Fruit fly (Drosophila melanogaster): Measurements from ENCODE around the gene CG3618.
A peak's percentile ranks its signal among the peaks of the same experiment; 100 is the strongest.

Gene CG3618

DNA sequence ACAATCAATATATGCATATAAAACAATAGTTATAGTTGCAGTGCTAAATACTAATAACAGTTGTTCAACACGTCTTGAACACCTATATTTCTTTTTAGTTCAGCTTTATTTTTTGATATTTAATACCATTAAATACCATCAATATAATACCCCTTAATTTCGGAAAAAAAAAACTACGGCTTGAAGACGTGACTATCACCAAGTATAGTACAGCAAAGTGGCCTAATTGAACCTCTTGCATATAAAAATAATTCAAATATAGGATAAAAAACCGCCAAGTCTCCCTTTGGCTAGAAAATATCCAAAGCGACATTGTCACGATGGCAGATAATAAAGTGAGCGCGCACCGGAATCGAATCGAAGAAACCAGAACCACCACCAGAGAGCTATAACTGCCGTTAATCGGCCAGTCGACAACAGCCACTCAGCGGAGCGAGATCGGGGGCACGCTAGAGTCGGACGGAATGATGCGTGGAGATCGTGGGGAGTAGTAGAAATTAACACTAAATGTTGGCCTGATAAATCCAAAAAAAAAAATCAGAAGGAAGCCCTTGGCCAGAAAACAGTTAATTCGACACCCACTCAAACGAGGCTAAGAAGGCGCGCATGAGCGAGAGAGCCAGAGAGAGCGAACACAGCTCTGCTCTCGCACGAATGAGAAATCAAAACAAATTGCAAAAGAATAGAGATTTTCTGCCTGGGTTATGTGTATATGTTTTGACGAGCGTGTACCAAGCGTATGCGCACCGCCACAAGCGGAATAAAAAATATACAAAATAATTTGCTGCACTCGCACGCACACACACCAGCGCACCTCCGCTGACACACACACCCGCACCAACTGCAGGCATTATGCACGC is 30.8 kb downstream of the CG3618 start (continued):
- TF ChIP-seq dan (GFP tag; IDR thresholded peaks at IDR 0.05) (no peak), CG42726 (GFP tag; IDR thresholded peaks at IDR 0.05; ENCODE audit: partially characterized antibody) (peak; percentile 53; the same call in 1 of the 2 replicates), row (GFP tag; IDR thresholded peaks at IDR 0.05) (peak; percentile 93), CG32772 (GFP tag; IDR thresholded peaks at IDR 0.05) (no peak), CG1602 (GFP tag; optimal IDR thresholded peaks at IDR 0.05) (no peak), NC2β (GFP tag; optimal IDR thresholded peaks at IDR 0.05) (peak; percentile 48), ranshi (GFP tag; IDR thresholded peaks at IDR 0.05) (peak; percentile 37; the same call in 1 of the 2 replicates), gcm2 (GFP tag; optimal IDR thresholded peaks at IDR 0.05) (no peak), CG9797 (GFP tag; optimal IDR thresholded peaks at IDR 0.05) (no peak), CG34376 (GFP tag; optimal IDR thresholded peaks at IDR 0.05) (peak; percentile 39), Tbp (GFP tag; optimal IDR thresholded peaks at IDR 0.05) (peak; percentile 83), H15 (GFP tag; IDR thresholded peaks at IDR 0.05) (no peak), aop (GFP tag; IDR thresholded peaks at IDR 0.05) (no peak), PHDP (tag; optimal IDR thresholded peaks at IDR 0.05) (peak; percentile 10), CG11456 (GFP tag; IDR thresholded peaks at IDR 0.05) (no peak), CG5953 (GFP tag; IDR thresholded peaks at IDR 0.05) (no peak), Dad (GFP tag; optimal IDR thresholded peaks at IDR 0.05) (no peak), Xbp1 (GFP tag; optimal IDR thresholded peaks at IDR 0.05) (peak; percentile 21), sr (GFP tag; IDR thresholded peaks at IDR 0.05) (peak; percentile 86), Hr51 (GFP tag; optimal IDR thresholded peaks at IDR 0.05) (peak; percentile 50 to 58), CG4328 (GFP tag; optimal IDR thresholded peaks at IDR 0.05) (no peak), CG18476 (GFP tag; optimal IDR thresholded peaks at IDR 0.05) (peak; percentile 17), Hand (GFP tag; optimal IDR thresholded peaks at IDR 0.05) (peak; percentile 8), BtbVII (GFP tag; optimal IDR thresholded peaks at IDR 0.05) (peak; percentile 37), sim (GFP tag; IDR thresholded peaks at IDR 0.05) (no peak), Drgx (GFP tag; IDR thresholded peaks at IDR 0.05) (peak; percentile 46; the same call in 1 of the 2 replicates), CG14014 (GFP tag; IDR thresholded peaks at IDR 0.05) (peak; percentile 26; the same call in 1 of the 2 replicates), zen (tag; optimal IDR thresholded peaks at IDR 0.05) (peak; percentile 46), otp (GFP tag; IDR thresholded peaks at IDR 0.05) (peak; percentile 53; the same call in 1 of the 3 replicates), sna (GFP tag; IDR thresholded peaks at IDR 0.05; ENCODE audit: partially characterized antibody) (peak; percentile 45), ftz-f1 (GFP tag; optimal IDR thresholded peaks at IDR 0.05) (peak; percentile 80), mam (GFP tag; optimal IDR thresholded peaks at IDR 0.05) (peak; percentile 14), CG12659 (GFP tag; optimal IDR thresholded peaks at IDR 0.05) (peak; percentile 60), CG5245 (GFP tag; optimal IDR thresholded peaks at IDR 0.05) (no peak), lilli (GFP tag; optimal IDR thresholded peaks at IDR 0.05) (peak; percentile 23), CG12104 (GFP tag; optimal IDR thresholded peaks at IDR 0.05) (peak; percentile 41), gem (tag; optimal IDR thresholded peaks at IDR 0.05) (peak; percentile 58), chn (GFP tag; optimal IDR thresholded peaks at IDR 0.05) (no peak), da (GFP tag; optimal IDR thresholded peaks at IDR 0.05) (no peak), croc (GFP tag; conservative IDR thresholded peaks at IDR 0.05) (no peak), Bdp1 (GFP tag; optimal IDR thresholded peaks at IDR 0.05) (no peak), MBD-R2 (GFP tag; IDR thresholded peaks at IDR 0.05) (0 out of 2 replicates have a peak, but pooled peaks have one; percentile 35), CG8478 (optimal IDR thresholded peaks at IDR 0.05) (no peak), run (tag; optimal IDR thresholded peaks at IDR 0.05) (no peak), D19A (tag; optimal IDR thresholded peaks at IDR 0.05) (peak; percentile 40), CG15269 (tag; optimal IDR thresholded peaks at IDR 0.05) (peak; percentile 55), Blimp-1 (GFP tag; optimal IDR thresholded peaks at IDR 0.05) (no peak), HLH3B (GFP tag; IDR thresholded peaks at IDR 0.05) (no peak), Meics (GFP tag; optimal IDR thresholded peaks at IDR 0.05) (peak; percentile 57), scrt (GFP tag; optimal IDR thresholded peaks at IDR 0.05) (peak; percentile 37)

Measured in whole organism, embryonic.